Worm (Caenorhabditis elegans) whole organism, L2 larva: ENCODE measurements around the gene cyp-32B1.

Source experiments
- C34F6.9 ChIP-seq: fragments of 150-350 bp; optimal IDR thresholded peaks from 2 replicates; lab custom pipeline; 2014; ENCODE audit warnings: missing biosample characterization, missing genetic modification characterization
- F13H6.1 ChIP-seq: sonication (generic microtip); optimal IDR thresholded peaks from 2 replicates; lab custom pipeline; 2016; ENCODE audit warnings: missing genetic modification characterization, missing compliant biosample characterization
- R02D3.7 ChIP-seq: fragments of 150-350 bp; optimal IDR thresholded peaks from 2 replicates; lab custom pipeline; 2014; ENCODE audit warnings: missing biosample characterization, missing genetic modification characterization
- Y55F3AM.14 ChIP-seq: fragments of 200-800 bp; sonication (Bioruptor generic); optimal IDR thresholded peaks from 2 replicates; lab custom pipeline; 2018; ENCODE audit warnings: mild to moderate bottlenecking, missing genetic modification characterization, missing compliant biosample characterization
- aly-2 ChIP-seq: fragments of 150-350 bp; optimal IDR thresholded peaks from 2 replicates; lab custom pipeline; 2014; ENCODE audit warnings: missing biosample characterization, missing genetic modification characterization
- ama-1 ChIP-seq: fragments of 150-350 bp; optimal IDR thresholded peaks from 2 replicates; lab custom pipeline; 2018; ENCODE audit warnings: inconsistent platforms
- blmp-1 ChIP-seq: sonication (generic microtip); optimal IDR thresholded peaks from 2 replicates; lab custom pipeline; 2017; ENCODE audit warnings: missing genetic modification characterization, mild to moderate bottlenecking, missing compliant biosample characterization, antibody characterized with exemption, moderate library complexity; ENCODE audit not compliant: insufficient read depth
- ceh-16 ChIP-seq: fragments of 150-350 bp; optimal IDR thresholded peaks from 2 replicates; lab custom pipeline; 2014; ENCODE audit warnings: missing biosample characterization, missing genetic modification characterization
- crh-2 ChIP-seq: sonication (generic microtip); optimal IDR thresholded peaks from 2 replicates; lab custom pipeline; 2017; ENCODE audit warnings: missing biosample characterization, missing genetic modification characterization
- dmd-4 ChIP-seq: sonication (generic microtip); optimal IDR thresholded peaks from 2 replicates; lab custom pipeline; 2017; ENCODE audit warnings: missing biosample characterization, missing genetic modification characterization
- elt-3 ChIP-seq: sonication (generic microtip); optimal IDR thresholded peaks from 2 replicates; lab custom pipeline; 2017; ENCODE audit warnings: missing biosample characterization, missing genetic modification characterization
- fos-1 ChIP-seq: fragments of 150-350 bp; optimal IDR thresholded peaks from 2 replicates; lab custom pipeline; 2014; ENCODE audit warnings: missing biosample characterization, missing genetic modification characterization
- gmeb-1 ChIP-seq: fragments of 150-350 bp; optimal IDR thresholded peaks from 2 replicates; lab custom pipeline; 2014; ENCODE audit warnings: missing biosample characterization, missing genetic modification characterization
- lin-11 ChIP-seq: fragments of 150-350 bp; sonication (generic microtip); optimal IDR thresholded peaks from 2 replicates; lab custom pipeline; 2014; ENCODE audit warnings: missing biosample characterization, missing genetic modification characterization, inconsistent platforms, mixed read lengths
- lin-39 ChIP-seq: fragments of 150-350 bp; optimal IDR thresholded peaks from 2 replicates; lab custom pipeline; 2014; ENCODE audit warnings: missing biosample characterization, missing genetic modification reagents, missing genetic modification characterization
- lsy-2 ChIP-seq, 2 experiments: fragments of 150-350 bp in 1 of 2; sonication (generic microtip) in 1 of 2; optimal IDR thresholded peaks; 2 replicates each; lab custom pipeline; 2014 to 2017; ENCODE audit warnings: missing biosample characterization in 2 of 2, missing genetic modification characterization in 2 of 2
- mab-5 ChIP-seq: fragments of 150-350 bp; optimal IDR thresholded peaks from 2 replicates; lab custom pipeline; 2014; ENCODE audit warnings: missing biosample characterization, missing genetic modification characterization
- mbf-1 ChIP-seq: sonication (generic microtip); optimal IDR thresholded peaks from 2 replicates; lab custom pipeline; 2017; ENCODE audit warnings: missing biosample characterization, missing genetic modification characterization
- mdl-1 ChIP-seq, 2 experiments: fragments of 150-350 bp in 1 of 2; sonication (generic microtip) in 1 of 2; optimal IDR thresholded peaks; 2 replicates each; lab custom pipeline; 2017; ENCODE audit warnings: missing biosample characterization in 2 of 2, missing genetic modification characterization in 2 of 2
- nhr-10 ChIP-seq: sonication (generic microtip); optimal IDR thresholded peaks from 2 replicates; lab custom pipeline; 2017; ENCODE audit warnings: missing biosample characterization, missing genetic modification characterization
- nhr-11 ChIP-seq: fragments of 150-350 bp; optimal IDR thresholded peaks from 2 replicates; lab custom pipeline; 2014; ENCODE audit warnings: missing biosample characterization, missing genetic modification characterization
- nhr-129 ChIP-seq: fragments of 150-350 bp; optimal IDR thresholded peaks from 2 replicates; lab custom pipeline; 2014; ENCODE audit warnings: missing biosample characterization, missing genetic modification characterization
- nhr-21 ChIP-seq: fragments of 150-350 bp; optimal IDR thresholded peaks from 2 replicates; lab custom pipeline; 2014; ENCODE audit warnings: missing biosample characterization, missing genetic modification characterization
- nhr-23 ChIP-seq: fragments of 150-350 bp; optimal IDR thresholded peaks from 2 replicates; lab custom pipeline; 2014; ENCODE audit warnings: missing biosample characterization, missing genetic modification reagents, missing genetic modification characterization
- nhr-25 ChIP-seq: fragments of 150-350 bp; sonication (generic microtip); optimal IDR thresholded peaks from 3 replicates; lab custom pipeline; 2014; ENCODE audit warnings: missing biosample characterization, missing genetic modification characterization
- nhr-6 ChIP-seq: fragments of 150-350 bp; optimal IDR thresholded peaks from 2 replicates; lab custom pipeline; 2014; ENCODE audit warnings: missing biosample characterization, missing genetic modification characterization
- nhr-77 ChIP-seq: fragments of 150-350 bp; optimal IDR thresholded peaks from 2 replicates; lab custom pipeline; 2014; ENCODE audit warnings: missing biosample characterization, missing genetic modification characterization
- peb-1 ChIP-seq: fragments of 150-350 bp; optimal IDR thresholded peaks from 2 replicates; lab custom pipeline; 2014; ENCODE audit warnings: missing biosample characterization, missing genetic modification characterization
- sem-4 ChIP-seq: fragments of 150-350 bp; optimal IDR thresholded peaks from 2 replicates; lab custom pipeline; 2014; ENCODE audit warnings: missing biosample characterization, missing genetic modification reagents, missing genetic modification characterization
- sma-3 ChIP-seq: sonication (generic microtip); optimal IDR thresholded peaks from 2 replicates; lab custom pipeline; 2016; ENCODE audit warnings: missing genetic modification reagents, missing genetic modification characterization, missing compliant biosample characterization
- sma-9 ChIP-seq, 2 experiments: fragments of 150-350 bp in 1 of 2; sonication (generic microtip) in 1 of 2; optimal IDR thresholded peaks; 2 replicates each; lab custom pipeline; 2014 to 2016; ENCODE audit warnings: missing genetic modification characterization in 2 of 2, mild to moderate bottlenecking in 1 of 2, missing biosample characterization in 1 of 2, missing compliant biosample characterization in 1 of 2, missing genetic modification reagents in 1 of 2, moderate library complexity in 1 of 2
- unc-55 ChIP-seq: fragments of 150-350 bp; sonication (generic microtip); optimal IDR thresholded peaks from 3 replicates; lab custom pipeline; 2014; ENCODE audit warnings: missing biosample characterization, missing genetic modification reagents, missing genetic modification characterization
- unc-62 ChIP-seq: fragments of 150-350 bp; optimal IDR thresholded peaks from 2 replicates; lab custom pipeline; 2014; ENCODE audit warnings: missing biosample characterization, missing genetic modification reagents, missing genetic modification characterization
- zag-1 ChIP-seq: fragments of 150-350 bp; optimal IDR thresholded peaks from 2 replicates; lab custom pipeline; 2014; ENCODE audit warnings: missing biosample characterization, missing genetic modification characterization
- ztf-4 ChIP-seq: fragments of 150-350 bp; optimal IDR thresholded peaks from 2 replicates; lab custom pipeline; 2014; ENCODE audit warnings: missing biosample characterization, missing genetic modification characterization

The cyp-32B1 gene

DNA sequence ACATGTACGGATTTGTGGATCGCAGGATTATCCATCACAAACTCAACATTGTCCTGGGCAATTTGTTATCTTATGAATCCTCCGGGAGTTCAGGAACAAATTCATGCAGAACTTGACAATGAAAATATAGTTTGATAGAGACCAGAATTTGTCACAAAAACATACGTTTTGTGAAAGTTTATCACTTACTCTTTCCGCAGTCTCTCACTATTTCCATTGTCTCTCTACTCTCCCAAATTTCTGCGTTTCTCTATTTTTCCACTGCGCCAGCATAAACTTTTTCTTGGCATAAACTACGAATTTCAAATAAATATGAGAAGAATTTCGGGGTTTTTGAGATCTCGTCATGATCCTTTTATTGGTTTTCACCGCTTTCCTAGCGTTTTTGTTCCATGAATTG lies 41.4 kb upstream of the cyp-32B1 start, which contains the start of gene cyp-33C3:
Gene cyp-33C3, plus strand, starts transcription at position 149 of the 400 bp plus-strand sequence.
- TF ChIP-seq dmd-4 (tag; lab: Kevin White, UChicago) = no peak
- TF ChIP-seq aly-2 (tag; lab: Kevin White, UChicago) = no peak
- TF ChIP-seq blmp-1 (tag; lab: Kevin White, UChicago) = no peak
- no peak for TF ChIP-seq C34F6.9
- TF ChIP-seq unc-55 (GFP tag; lab: Kevin White, UChicago) = no peak
- no peak for TF ChIP-seq sma-9 (GFP tag; optimal IDR thresholded peaks at IDR 0.05; lab: Kevin White, UChicago)
- no peak for TF ChIP-seq sma-9 (tag; optimal IDR thresholded peaks at IDR 0.05; lab: Kevin White, UChicago)
- TF ChIP-seq lin-11 (tag; lab: Kevin White, UChicago) = no peak
- no peak for TF ChIP-seq ama-1 (lab: Kevin White, UChicago)
- no peak for TF ChIP-seq nhr-23
- no peak for TF ChIP-seq fos-1 (tag; lab: Kevin White, UChicago)
- TF ChIP-seq nhr-21 = no peak
- TF ChIP-seq zag-1 (tag; lab: Kevin White, UChicago) = no peak
- no peak for TF ChIP-seq R02D3.7
- no peak for TF ChIP-seq F13H6.1 (tag; lab: Kevin White, UChicago)
- no peak for TF ChIP-seq nhr-25 (tag; lab: Kevin White, UChicago)
- TF ChIP-seq, all 48 proteins: peak for 0

- TF ChIP-seq sem-4 (tag; lab: Kevin White, UChicago) = no peak
- TF ChIP-seq gmeb-1 (tag; lab: Kevin White, UChicago) = peak; percentile 16
- TF ChIP-seq, all 48 proteins: peak for 1
Observed at ce11 chrV:2238012-2238411, 36.8 kb upstream of the cyp-32B1 start.

DNA sequence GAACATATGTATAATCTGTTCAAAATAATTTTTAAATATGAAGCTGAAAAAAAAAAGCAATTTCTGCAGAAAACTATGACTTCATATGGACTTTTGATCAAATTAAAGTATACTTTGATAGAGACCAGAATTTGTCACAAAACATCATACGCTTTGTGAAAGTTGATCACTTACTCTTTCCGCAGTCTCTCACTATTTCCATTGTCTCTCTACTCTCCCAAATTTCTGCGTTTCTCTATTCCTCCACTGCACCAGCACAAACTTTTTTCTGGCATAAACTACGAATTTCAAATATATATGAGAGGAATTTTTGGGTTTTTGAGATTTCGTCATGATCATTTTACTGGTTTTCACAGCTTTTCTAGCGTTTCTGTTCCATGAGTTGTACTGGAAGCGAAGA lies 34.6 kb upstream of the cyp-32B1 start, which contains the start of gene cyp-33C4:
Gene cyp-33C4, plus strand, starts transcription at position 293 of the 400 bp plus-strand sequence.
- TF ChIP-seq unc-55 (GFP tag; lab: Kevin White, UChicago) (peak; percentile 34), nhr-25 (tag; lab: Kevin White, UChicago) (no peak), nhr-129 (tag; lab: Kevin White, UChicago) (peak; percentile 7), sma-9 (GFP tag; optimal IDR thresholded peaks at IDR 0.05; lab: Kevin White, UChicago) (peak; percentile 32), sma-9 (tag; optimal IDR thresholded peaks at IDR 0.05; lab: Kevin White, UChicago) (no peak), nhr-11 (tag; lab: Kevin White, UChicago) (no peak), C34F6.9 (peak; percentile 28), gmeb-1 (tag; lab: Kevin White, UChicago) (peak; percentile 3), fos-1 (tag; lab: Kevin White, UChicago) (peak; percentile 31)

DNA sequence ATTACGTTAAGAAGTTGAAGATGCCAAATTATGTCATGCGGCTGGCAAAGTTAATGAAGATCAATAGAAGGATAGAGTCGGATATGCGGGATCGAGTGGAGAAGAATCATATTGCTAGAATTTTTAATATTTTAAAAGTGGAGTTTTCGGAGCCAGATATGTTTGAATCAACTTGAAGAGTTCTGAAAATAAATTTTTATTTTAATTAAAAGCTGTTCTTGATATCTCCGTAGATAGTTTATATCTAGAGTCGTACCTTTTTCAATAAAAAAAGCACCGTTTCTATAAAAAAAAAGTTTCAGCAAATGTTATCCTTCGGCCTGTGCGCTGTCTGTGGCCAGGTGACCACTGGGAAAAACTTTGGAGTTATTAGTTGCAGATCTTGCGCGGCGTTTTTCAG lies 32.0 kb upstream of the cyp-32B1 start, which contains the start of gene nhr-96:
Gene nhr-96, plus strand, starts transcription at position 301 of the 400 bp plus-strand sequence.
- no peak for TF ChIP-seq unc-55 (GFP tag; lab: Kevin White, UChicago)
- TF ChIP-seq lin-11 (tag; lab: Kevin White, UChicago) = no peak
- no peak for TF ChIP-seq C34F6.9
- TF ChIP-seq lsy-2 (tag; optimal IDR thresholded peaks at IDR 0.05; lab: Kevin White, UChicago) = no peak
- TF ChIP-seq ceh-16 = no peak
- no peak for TF ChIP-seq unc-62 (GFP tag; lab: Kevin White, UChicago)
- no peak for TF ChIP-seq nhr-11 (tag; lab: Kevin White, UChicago)
- TF ChIP-seq sma-9 (GFP tag; optimal IDR thresholded peaks at IDR 0.05; lab: Kevin White, UChicago) = no peak
- TF ChIP-seq sma-9 (tag; optimal IDR thresholded peaks at IDR 0.05; lab: Kevin White, UChicago) = no peak
- no peak for TF ChIP-seq ztf-4 (tag; lab: Kevin White, UChicago)
- no peak for TF ChIP-seq nhr-129 (tag; lab: Kevin White, UChicago)
- TF ChIP-seq mbf-1 (tag; lab: Kevin White, UChicago) = no peak
- TF ChIP-seq crh-2 = no peak
- TF ChIP-seq lin-39 = no peak
- no peak for TF ChIP-seq nhr-10
- TF ChIP-seq nhr-6 (tag; lab: Kevin White, UChicago) = no peak
- no peak for TF ChIP-seq sem-4 (tag; lab: Kevin White, UChicago)
- no peak for TF ChIP-seq nhr-77 (tag; lab: Kevin White, UChicago)
- no peak for TF ChIP-seq mab-5
- TF ChIP-seq zag-1 (tag; lab: Kevin White, UChicago) = no peak
- no peak for TF ChIP-seq mdl-1 (tag; optimal IDR thresholded peaks at IDR 0.05; lab: Kevin White, UChicago)

ce11 chrV:2230912-2231311 lies 29.7 kb upstream of the cyp-32B1 start, which contains the start of gene nhr-134:
TSS of gene nhr-134 (plus strand) at chrV:2231223.
- no peak for TF ChIP-seq unc-62 (GFP tag; lab: Kevin White, UChicago)
- no peak for TF ChIP-seq nhr-25 (tag; lab: Kevin White, UChicago)
- TF ChIP-seq blmp-1 (tag; lab: Kevin White, UChicago) = no peak
- TF ChIP-seq sma-3 (GFP tag; lab: Kevin White, UChicago) = no peak
- no peak for TF ChIP-seq peb-1 (tag; lab: Kevin White, UChicago)
- peak; percentile 34 for TF ChIP-seq C34F6.9
- no peak for TF ChIP-seq Y55F3AM.14
- TF ChIP-seq elt-3 (tag; lab: Kevin White, UChicago) = no peak
- peak; percentile 38 for TF ChIP-seq crh-2
- no peak for TF ChIP-seq ceh-16
- TF ChIP-seq fos-1 (tag; lab: Kevin White, UChicago) = peak; percentile 4
- no peak for TF ChIP-seq mdl-1 (tag; optimal IDR thresholded peaks at IDR 0.05; lab: Kevin White, UChicago)
